Fruit fly (Drosophila melanogaster) whole organism, embryonic: ENCODE measurements around the gene CG34138.

Experiments
- ATbp ChIP-seq: fragments of 200-800 bp; sonication (Bioruptor generic); optimal IDR thresholded peaks from 2 replicates; lab custom pipeline; 2017; ENCODE audit warnings: missing biosample characterization, mild to moderate bottlenecking, missing genetic modification characterization, missing genetic modification reagents
- Aef1 ChIP-seq: fragments of 200-800 bp; sonication (Bioruptor generic); IDR thresholded peaks from 3 replicates; pipeline ENCODE4 v1.3.6; 2022; ENCODE audit warnings: missing biosample characterization, missing genetic modification characterization
- Asciz ChIP-seq: fragments of 200-800 bp; sonication (Bioruptor generic); optimal IDR thresholded peaks from 2 replicates; lab custom pipeline; 2017; ENCODE audit warnings: missing biosample characterization, mild to moderate bottlenecking, missing genetic modification characterization, missing genetic modification reagents
- Atf-2 ChIP-seq: fragments of 200-800 bp; sonication (Bioruptor generic); optimal IDR thresholded peaks from 2 replicates; lab custom pipeline; 2016; ENCODE audit warnings: missing biosample characterization, missing genetic modification characterization
- CG12071 ChIP-seq: fragments of 200-800 bp; sonication (Bioruptor generic); optimal IDR thresholded peaks from 3 replicates; lab custom pipeline; 2018; ENCODE audit warnings: missing biosample characterization, mild to moderate bottlenecking, missing genetic modification characterization
- CG12219 ChIP-seq: fragments of 200-800 bp; sonication (Bioruptor generic); optimal IDR thresholded peaks from 3 replicates; lab custom pipeline; 2018; ENCODE audit warnings: missing biosample characterization, mild to moderate bottlenecking, missing genetic modification characterization
- CG12659 ChIP-seq: fragments of 200-800 bp; sonication (Bioruptor generic); optimal IDR thresholded peaks from 3 replicates; lab custom pipeline; 2017; ENCODE audit warnings: mild to moderate bottlenecking, missing biosample characterization, missing genetic modification reagents, missing genetic modification characterization
- CG12769 ChIP-seq: fragments of 200-800 bp; sonication (Bioruptor generic); optimal IDR thresholded peaks from 2 replicates; lab custom pipeline; 2019; ENCODE audit warnings: missing biosample characterization, mild to moderate bottlenecking, missing genetic modification characterization, moderate library complexity
- CG13424 ChIP-seq: fragments of 200-800 bp; sonication (Bioruptor generic); optimal IDR thresholded peaks from 2 replicates; lab custom pipeline; 2019; ENCODE audit warnings: missing biosample characterization, mild to moderate bottlenecking, missing genetic modification characterization, moderate library complexity
- CG15011 ChIP-seq: fragments of 200-800 bp; sonication (Bioruptor generic); optimal IDR thresholded peaks from 3 replicates; lab custom pipeline; 2018; ENCODE audit warnings: missing biosample characterization, mild to moderate bottlenecking, missing genetic modification characterization
- CG1602 ChIP-seq: fragments of 200-800 bp; sonication (Bioruptor generic); optimal IDR thresholded peaks from 3 replicates; lab custom pipeline; 2016; ENCODE audit warnings: missing biosample characterization, missing genetic modification characterization
- CG17359 ChIP-seq: fragments of 200-800 bp; sonication (Bioruptor generic); optimal IDR thresholded peaks from 3 replicates; lab custom pipeline; 2018; ENCODE audit warnings: missing biosample characterization, mild to moderate bottlenecking, missing genetic modification characterization, moderate library complexity
- CG17568 ChIP-seq: fragments of 200-800 bp; sonication (Bioruptor generic); optimal IDR thresholded peaks from 2 replicates; lab custom pipeline; 2018; ENCODE audit warnings: missing biosample characterization, mild to moderate bottlenecking, missing genetic modification characterization, moderate library complexity
- CG18262 ChIP-seq: fragments of 200-800 bp; optimal IDR thresholded peaks from 3 replicates; lab custom pipeline; 2019; ENCODE audit warnings: missing biosample characterization, mild to moderate bottlenecking, missing genetic modification characterization, moderate library complexity
- CG30020 ChIP-seq: fragments of 200-800 bp; optimal IDR thresholded peaks from 2 replicates; lab custom pipeline; 2019; ENCODE audit warnings: missing biosample characterization, mild to moderate bottlenecking, missing genetic modification characterization, moderate library complexity
- CG30403 ChIP-seq: fragments of 200-800 bp; sonication (Bioruptor generic); optimal IDR thresholded peaks from 3 replicates; lab custom pipeline; 2016; ENCODE audit warnings: missing biosample characterization, missing genetic modification characterization
- CG31224 ChIP-seq: fragments of 200-800 bp; sonication (Bioruptor generic); IDR thresholded peaks from 2 replicates; pipeline ENCODE4 v1.3.6; 2022; ENCODE audit warnings: missing biosample characterization, missing genetic modification characterization
- CG31441 ChIP-seq: fragments of 200-800 bp; sonication (Bioruptor generic); IDR thresholded peaks from 2 replicates; pipeline ENCODE4 v1.3.6; 2022; ENCODE audit warnings: missing biosample characterization, missing genetic modification characterization
- CG32767 ChIP-seq: fragments of 200-800 bp; sonication (Bioruptor generic); IDR thresholded peaks from 2 replicates; pipeline ENCODE4 v1.3.6; 2022; ENCODE audit warnings: missing biosample characterization, missing genetic modification characterization
- CG42726 ChIP-seq: fragments of 200-800 bp; sonication (Bioruptor generic); IDR thresholded peaks from 2 replicates; pipeline ENCODE4 v1.3.6; 2022; ENCODE audit warnings: missing biosample characterization, missing genetic modification characterization; ENCODE audit not compliant: partially characterized antibody
- CG4424 ChIP-seq: fragments of 200-800 bp; sonication (Bioruptor generic); optimal IDR thresholded peaks from 3 replicates; lab custom pipeline; 2016; ENCODE audit warnings: missing biosample characterization, missing genetic modification characterization
- CG5953 ChIP-seq: fragments of 200-800 bp; sonication (Bioruptor generic); IDR thresholded peaks from 2 replicates; pipeline ENCODE4 v1.3.6; 2022; ENCODE audit warnings: missing biosample characterization, missing genetic modification characterization
- CG6813 ChIP-seq: fragments of 200-800 bp; sonication (Bioruptor generic); optimal IDR thresholded peaks from 2 replicates; lab custom pipeline; 2017; ENCODE audit warnings: missing biosample characterization, missing genetic modification characterization, mild to moderate bottlenecking, moderate library complexity, missing genetic modification reagents
- CG7357 ChIP-seq: fragments of 200-800 bp; sonication (Bioruptor generic); IDR thresholded peaks from 3 replicates; pipeline ENCODE4 v1.3.6; 2022; ENCODE audit warnings: missing biosample characterization, missing genetic modification characterization
- Camta ChIP-seq: fragments of 200-800 bp; sonication (Bioruptor generic); optimal IDR thresholded peaks from 2 replicates; lab custom pipeline; 2016; ENCODE audit warnings: missing biosample characterization, missing genetic modification characterization
- CrebB ChIP-seq: fragments of 200-800 bp; sonication (Bioruptor generic); optimal IDR thresholded peaks from 3 replicates; lab custom pipeline; 2018; ENCODE audit warnings: missing biosample characterization, mild to moderate bottlenecking, missing genetic modification characterization
- Elba2 ChIP-seq: fragments of 200-800 bp; sonication (Bioruptor generic); optimal IDR thresholded peaks from 3 replicates; lab custom pipeline; 2016; ENCODE audit warnings: missing biosample characterization, missing genetic modification characterization
- Fer1 ChIP-seq: fragments of 200-800 bp; sonication (Bioruptor generic); optimal IDR thresholded peaks from 2 replicates; lab custom pipeline; 2017; ENCODE audit warnings: missing biosample characterization, mild to moderate bottlenecking, missing genetic modification characterization
- HHEX ChIP-seq: fragments of 200-800 bp; sonication (Bioruptor generic); optimal IDR thresholded peaks from 3 replicates; lab custom pipeline; 2017; ENCODE audit warnings: missing biosample characterization, mild to moderate bottlenecking, missing genetic modification characterization, missing genetic modification reagents
- HLHmδ ChIP-seq: fragments of 200-800 bp; sonication (Bioruptor generic); optimal IDR thresholded peaks from 2 replicates; lab custom pipeline; 2018; ENCODE audit warnings: missing biosample characterization, mild to moderate bottlenecking, missing genetic modification characterization, moderate library complexity
- HmgZ ChIP-seq: fragments of 200-800 bp; sonication (Bioruptor generic); optimal IDR thresholded peaks from 2 replicates; lab custom pipeline; 2018; ENCODE audit warnings: missing biosample characterization, mild to moderate bottlenecking, missing genetic modification characterization
- Hmr ChIP-seq: fragments of 200-800 bp; sonication (Bioruptor generic); optimal IDR thresholded peaks from 3 replicates; lab custom pipeline; 2017; ENCODE audit warnings: mild to moderate bottlenecking, missing biosample characterization, missing genetic modification reagents, missing genetic modification characterization
- MESR4 ChIP-seq: fragments of 200-800 bp; sonication (Bioruptor generic); optimal IDR thresholded peaks from 2 replicates; lab custom pipeline; 2018; ENCODE audit warnings: missing biosample characterization, mild to moderate bottlenecking, missing genetic modification characterization, moderate library complexity
- Med ChIP-seq: fragments of 200-800 bp; sonication (Bioruptor generic); peaks from one replicate; lab custom pipeline; 2016; ENCODE audit warnings: missing biosample characterization, missing genetic modification characterization, mild to moderate bottlenecking, inconsistent platforms, moderate library complexity
- Rfx ChIP-seq: fragments of 200-800 bp; sonication (Bioruptor generic); IDR thresholded peaks from 2 replicates; pipeline ENCODE4 v1.3.6; 2022; ENCODE audit warnings: missing biosample characterization, missing genetic modification characterization
- aop ChIP-seq: fragments of 200-800 bp; sonication (Bioruptor generic); IDR thresholded peaks from 2 replicates; pipeline ENCODE4 v1.3.6; 2022; ENCODE audit warnings: missing biosample characterization, missing genetic modification characterization
- crc ChIP-seq: fragments of 200-800 bp; sonication (Bioruptor generic); optimal IDR thresholded peaks from 2 replicates; lab custom pipeline; 2016; ENCODE audit warnings: missing biosample characterization, missing genetic modification characterization
- dmrt99B ChIP-seq: fragments of 200-800 bp; sonication (Bioruptor generic); optimal IDR thresholded peaks from 2 replicates; lab custom pipeline; 2018; ENCODE audit warnings: missing biosample characterization, mild to moderate bottlenecking, missing genetic modification characterization, moderate library complexity
- dysf ChIP-seq: fragments of 200-800 bp; sonication (Bioruptor generic); IDR thresholded peaks from 3 replicates; pipeline ENCODE4 v1.3.6; 2022; ENCODE audit warnings: missing biosample characterization, missing genetic modification characterization
- ems ChIP-seq: fragments of 200-800 bp; sonication (Bioruptor generic); optimal IDR thresholded peaks from 3 replicates; lab custom pipeline; 2016; ENCODE audit warnings: missing biosample characterization, missing genetic modification characterization
- lov ChIP-seq, 2 experiments: fragments of 200-800 bp in 1 of 2; fragments of >200 bp in 1 of 2; sonication (Bioruptor generic) in 1 of 2; IDR thresholded peaks in 1 of 2; optimal IDR thresholded peaks in 1 of 2; 2 replicates in 1 of 2; 3 replicates in 1 of 2; pipeline versions ENCODE4 v1.3.6 to Lab custom; 2017 to 2022; ENCODE audit warnings: missing biosample characterization in 1 of 2, missing genetic modification characterization in 1 of 2
- nmo ChIP-seq: fragments of 200-800 bp; sonication (Bioruptor generic); optimal IDR thresholded peaks from 2 replicates; lab custom pipeline; 2018; ENCODE audit warnings: missing biosample characterization, mild to moderate bottlenecking, missing genetic modification characterization, moderate library complexity
- rib ChIP-seq: fragments of 200-800 bp; sonication (Bioruptor generic); IDR thresholded peaks from 2 replicates; pipeline ENCODE4 v1.3.6; 2022; ENCODE audit warnings: missing biosample characterization, missing genetic modification characterization
- schlank ChIP-seq: fragments of 200-800 bp; sonication (Bioruptor generic); optimal IDR thresholded peaks from 2 replicates; lab custom pipeline; 2018; ENCODE audit warnings: missing biosample characterization, mild to moderate bottlenecking, missing genetic modification characterization
- seq ChIP-seq: fragments of 200-800 bp; sonication (Bioruptor generic); IDR thresholded peaks from 2 replicates; pipeline ENCODE4 v1.3.6; 2022; ENCODE audit warnings: missing biosample characterization, missing genetic modification characterization
- stc ChIP-seq: fragments of 200-800 bp; sonication (Bioruptor generic); IDR thresholded peaks from 2 replicates; pipeline ENCODE4 v1.3.6; 2022; ENCODE audit warnings: missing biosample characterization, missing genetic modification characterization
- tap ChIP-seq: fragments of 200-800 bp; optimal IDR thresholded peaks from 3 replicates; lab custom pipeline; 2019; ENCODE audit warnings: missing biosample characterization, mild to moderate bottlenecking, missing genetic modification characterization, moderate library complexity
- unc-4 ChIP-seq: fragments of 200-800 bp; sonication (Bioruptor generic); IDR thresholded peaks from 2 replicates; pipeline ENCODE4 v1.3.6; 2022; ENCODE audit warnings: missing biosample characterization, missing genetic modification characterization; ENCODE audit not compliant: partially characterized antibody
- unpg ChIP-seq: fragments of 200-800 bp; sonication (Bioruptor generic); optimal IDR thresholded peaks from 3 replicates; lab custom pipeline; 2018; ENCODE audit warnings: missing biosample characterization, mild to moderate bottlenecking, missing genetic modification characterization, moderate library complexity
- wek ChIP-seq: fragments of 200-800 bp; sonication (Bioruptor generic); optimal IDR thresholded peaks from 3 replicates; lab custom pipeline; 2018; ENCODE audit warnings: missing biosample characterization, mild to moderate bottlenecking, missing genetic modification characterization, moderate library complexity

The CG34138 gene

dm6 chr3R:19612908-19613431 is 21.8 kb upstream of the CG34138 start, which contains the start of gene CG16727 (continued):
- TF ChIP-seq CG1602: no peak
- TF ChIP-seq CG12659 (GFP tag; lab: Kevin White, UChicago): no peak
- no peak for TF ChIP-seq CG7357 (GFP tag; lab: Robert Waterston, UW)
- no peak for TF ChIP-seq CG32767 (GFP tag; lab: Robert Waterston, UW)
- no peak for TF ChIP-seq Aef1 (GFP tag; lab: Robert Waterston, UW)
- TF ChIP-seq Hmr: peak; percentile 58
- no peak for TF ChIP-seq stc (GFP tag; lab: Robert Waterston, UW)
- TF ChIP-seq CG12219 (GFP tag; lab: Kevin White, UChicago): peak; percentile 16
- no peak for TF ChIP-seq dysf
- TF ChIP-seq Camta: no peak
- TF ChIP-seq ems: no peak
- TF ChIP-seq HLHmδ (GFP tag; lab: Kevin White, UChicago): no peak
- TF ChIP-seq tap (tag; lab: Kevin White, UChicago): peak; percentile 2
- TF ChIP-seq CG6813 (GFP tag; lab: Kevin White, UChicago): peak; percentile 31
- TF ChIP-seq rib: no peak
- TF ChIP-seq dmrt99B (tag; lab: Kevin White, UChicago): peak; percentile 26
- peak; percentile 20 for TF ChIP-seq Asciz
- no peak for TF ChIP-seq Atf-2 (GFP tag; lab: Kevin White, UChicago)
- TF ChIP-seq CG42726 (GFP tag; lab: Robert Waterston, UW): no peak
- TF ChIP-seq HHEX: peak; percentile 35
- TF ChIP-seq schlank: peak; percentile 40
- TF ChIP-seq ATbp: peak; percentile 57
- no peak for TF ChIP-seq wek (GFP tag; lab: Kevin White, UChicago)
- no peak for TF ChIP-seq CG31441 (GFP tag; lab: Robert Waterston, UW)
- no peak for TF ChIP-seq unpg
- peak; percentile 36 for TF ChIP-seq CG17359 (tag; lab: Kevin White, UChicago)
- TF ChIP-seq CrebB (tag; lab: Kevin White, UChicago): peak; percentile 17
- TF ChIP-seq CG12071 (GFP tag; lab: Kevin White, UChicago): peak; percentile 41
- TF ChIP-seq nmo: no peak
- no peak for TF ChIP-seq MESR4
- TF ChIP-seq Med (GFP tag; lab: Kevin White, UChicago): peak; percentile 47
- no peak for TF ChIP-seq CG18262
- no peak for TF ChIP-seq HmgZ (tag; lab: Kevin White, UChicago)
- TF ChIP-seq lov (optimal IDR thresholded peaks at IDR 0.05; lab: Kevin White, UChicago): no peak
- no peak for TF ChIP-seq lov (GFP tag; IDR thresholded peaks at IDR 0.05; lab: Robert Waterston, UW)
- no peak for TF ChIP-seq crc
- TF ChIP-seq seq (GFP tag; lab: Robert Waterston, UW): 0 out of 2 replicates have a peak, but pooled peaks have one; percentile 10
- 0 out of 2 replicates have a peak, but pooled peaks have one; percentile 12 for TF ChIP-seq Rfx (GFP tag; lab: Robert Waterston, UW)
- no peak for TF ChIP-seq CG5953 (GFP tag; lab: Robert Waterston, UW)
- TF ChIP-seq CG12769: peak; percentile 4
- no peak for TF ChIP-seq Elba2 (GFP tag; lab: Kevin White, UChicago)
- no peak for TF ChIP-seq Fer1 (GFP tag; lab: Kevin White, UChicago)
- TF ChIP-seq CG30020: no peak
- TF ChIP-seq CG13424 (tag; lab: Kevin White, UChicago): peak; percentile 38
- TF ChIP-seq unc-4 (GFP tag; lab: Robert Waterston, UW): no peak
- TF ChIP-seq CG15011 (GFP tag; lab: Kevin White, UChicago): peak; percentile 12
- TF ChIP-seq CG17568 (GFP tag; lab: Kevin White, UChicago): peak; percentile 31
- no peak for TF ChIP-seq CG4424 (GFP tag; lab: Kevin White, UChicago)
- no peak for TF ChIP-seq CG31224 (GFP tag; lab: Robert Waterston, UW)
- TF ChIP-seq aop (GFP tag; lab: Robert Waterston, UW): no peak
- no peak for TF ChIP-seq CG30403 (GFP tag; lab: Kevin White, UChicago)
